Fruit fly (Drosophila melanogaster) whole organism, wandering third instar larva: Measurements from ENCODE around the gene lft.
A peak's percentile ranks its signal among the peaks of the same experiment; 100 is the strongest.

Source experiments
- CG9705 ChIP-seq: fragments of 200-800 bp; sonication (Bioruptor generic); optimal IDR thresholded peaks from 2 replicates; lab custom pipeline; 2018; ENCODE audit warnings: missing biosample characterization, mild to moderate bottlenecking, missing genetic modification characterization
- GATAd ChIP-seq: sonication (Bioruptor generic); optimal IDR thresholded peaks from 2 replicates; lab custom pipeline; 2016; ENCODE audit warnings: missing biosample characterization, missing genetic modification characterization
- HLH106 ChIP-seq: fragments of 200-800 bp; optimal IDR thresholded peaks from 3 replicates; lab custom pipeline; 2019; ENCODE audit warnings: missing biosample characterization, mild to moderate bottlenecking, missing genetic modification characterization, moderate library complexity
- Hnf4 ChIP-seq: fragments of 200-800 bp; sonication (Bioruptor generic); optimal IDR thresholded peaks from 2 replicates; lab custom pipeline; 2016; ENCODE audit warnings: missing biosample characterization, mild to moderate bottlenecking, missing genetic modification characterization
- Myc ChIP-seq: fragments of >200 bp; optimal IDR thresholded peaks from 2 replicates; lab custom pipeline; 2017
- N ChIP-seq: fragments of >200 bp; optimal IDR thresholded peaks from 2 replicates; lab custom pipeline; 2018; ENCODE audit warnings: missing biosample characterization, missing external identifiers, missing genetic modification characterization
- Sp1 ChIP-seq: fragments of 200-800 bp; sonication (Bioruptor generic); optimal IDR thresholded peaks from 3 replicates; lab custom pipeline; 2019; ENCODE audit warnings: missing biosample characterization, mild to moderate bottlenecking, missing genetic modification characterization, moderate library complexity
- br ChIP-seq: fragments of 200-800 bp; sonication (Bioruptor generic); optimal IDR thresholded peaks from 2 replicates; lab custom pipeline; 2016; ENCODE audit warnings: missing biosample characterization, missing genetic modification characterization
- dsf ChIP-seq: sonication (Bioruptor generic); optimal IDR thresholded peaks from 2 replicates; lab custom pipeline; 2016; ENCODE audit warnings: missing biosample characterization, missing genetic modification characterization, borderline replicate concordance
- fru ChIP-seq: fragments of 200-800 bp; sonication (Bioruptor generic); optimal IDR thresholded peaks from 3 replicates; lab custom pipeline; 2016; ENCODE audit warnings: missing biosample characterization, mild to moderate bottlenecking, missing genetic modification characterization
- h ChIP-seq: fragments of 200-800 bp; sonication (Bioruptor generic); optimal IDR thresholded peaks from 3 replicates; lab custom pipeline; 2016; ENCODE audit warnings: missing biosample characterization, mild to moderate bottlenecking, missing genetic modification characterization
- lola ChIP-seq: fragments of >200 bp; optimal IDR thresholded peaks from 2 replicates; lab custom pipeline; 2017; ENCODE audit warnings: missing biosample characterization, missing genetic modification characterization
- psq ChIP-seq: fragments of 200-800 bp; sonication (Bioruptor generic); optimal IDR thresholded peaks from 3 replicates; lab custom pipeline; 2017; ENCODE audit warnings: missing biosample characterization, mild to moderate bottlenecking, missing genetic modification characterization, moderate library complexity
- usp ChIP-seq: fragments of >200 bp; optimal IDR thresholded peaks from 2 replicates; lab custom pipeline; 2017; ENCODE audit warnings: missing biosample characterization, missing genetic modification characterization

- TF ChIP-seq CG9705 (GFP tag; lab: Kevin White, UChicago), result no peak
- TF ChIP-seq Hnf4, result no peak
- TF ChIP-seq Myc (lab: Kevin White, UChicago), result peak; percentile 69
- TF ChIP-seq lola (GFP tag; lab: Kevin White, UChicago), result no peak
- no peak for TF ChIP-seq HLH106 (tag; lab: Kevin White, UChicago)
- TF ChIP-seq Sp1, result no peak
- TF ChIP-seq dsf, result no peak
- TF ChIP-seq usp (GFP tag; lab: Kevin White, UChicago), result no peak
- TF ChIP-seq fru (GFP tag; lab: Kevin White, UChicago), result peak; percentile 85
- TF ChIP-seq br, result no peak
- TF ChIP-seq h, result no peak
- TF ChIP-seq N, result no peak
- no peak for TF ChIP-seq psq (GFP tag; lab: Kevin White, UChicago)
- TF ChIP-seq GATAd (GFP tag; lab: Kevin White, UChicago), result no peak
Measured at dm6 chr2L:10364229-10364628, at the start of gene lft.
